Worm (Caenorhabditis elegans) whole organism, L2 larva: ENCODE results near the gene bud-31.

Experiments used
- ama-1 ChIP-seq: fragments of 150-350 bp; optimal IDR thresholded peaks from 2 replicates; lab custom pipeline; 2018; ENCODE audit warnings: inconsistent platforms
- egl-27 ChIP-seq: sonication (generic microtip); optimal IDR thresholded peaks from 3 replicates; lab custom pipeline; 2017; ENCODE audit warnings: missing biosample characterization, missing genetic modification reagents, missing genetic modification characterization
- fos-1 ChIP-seq: fragments of 150-350 bp; optimal IDR thresholded peaks from 2 replicates; lab custom pipeline; 2014; ENCODE audit warnings: missing biosample characterization, missing genetic modification characterization
- nhr-21 ChIP-seq: fragments of 150-350 bp; optimal IDR thresholded peaks from 2 replicates; lab custom pipeline; 2014; ENCODE audit warnings: missing biosample characterization, missing genetic modification characterization
- nhr-25 ChIP-seq: fragments of 150-350 bp; sonication (generic microtip); optimal IDR thresholded peaks from 3 replicates; lab custom pipeline; 2014; ENCODE audit warnings: missing biosample characterization, missing genetic modification characterization
- zag-1 ChIP-seq: fragments of 150-350 bp; optimal IDR thresholded peaks from 2 replicates; lab custom pipeline; 2014; ENCODE audit warnings: missing biosample characterization, missing genetic modification characterization
- ztf-4 ChIP-seq: fragments of 150-350 bp; optimal IDR thresholded peaks from 2 replicates; lab custom pipeline; 2014; ENCODE audit warnings: missing biosample characterization, missing genetic modification characterization

ce11 chrIII:9701798-9702197, 5.5 kb upstream of the bud-31 start:
- TF ChIP-seq fos-1 (no peak), egl-27 (no peak), ztf-4 (tag; lab: Kevin White, UChicago) (no peak), ama-1 (lab: Kevin White, UChicago) (no peak), nhr-21 (no peak), nhr-25 (tag; lab: Kevin White, UChicago) (no peak), zag-1 (tag; lab: Kevin White, UChicago) (no peak)
